Fruit fly (Drosophila melanogaster) Kc167 (cell line): Measurements from ENCODE around the gene Alp10.

Experiments used
- Myc ChIP-seq: fragments of >200 bp; optimal IDR thresholded peaks from 2 replicates; lab custom pipeline; 2017; ENCODE audit warnings: missing external identifiers
- Sin3A ChIP-seq: fragments of >200 bp; optimal IDR thresholded peaks from 2 replicates; lab custom pipeline; 2018; ENCODE audit warnings: missing external identifiers
- h ChIP-seq: fragments of >200 bp; optimal IDR thresholded peaks from 3 replicates; lab custom pipeline; 2018; ENCODE audit warnings: missing external identifiers
- insv ChIP-seq: fragments of >200 bp; optimal IDR thresholded peaks from 3 replicates; lab custom pipeline; 2018; ENCODE audit warnings: missing external identifiers
- psq ChIP-seq: fragments of >200 bp; optimal IDR thresholded peaks from 2 replicates; lab custom pipeline; 2017; ENCODE audit warnings: missing external identifiers
- ttk ChIP-seq: sonication (Bioruptor generic); optimal IDR thresholded peaks from 2 replicates; lab custom pipeline; 2017; ENCODE audit warnings: missing external identifiers

DNA sequence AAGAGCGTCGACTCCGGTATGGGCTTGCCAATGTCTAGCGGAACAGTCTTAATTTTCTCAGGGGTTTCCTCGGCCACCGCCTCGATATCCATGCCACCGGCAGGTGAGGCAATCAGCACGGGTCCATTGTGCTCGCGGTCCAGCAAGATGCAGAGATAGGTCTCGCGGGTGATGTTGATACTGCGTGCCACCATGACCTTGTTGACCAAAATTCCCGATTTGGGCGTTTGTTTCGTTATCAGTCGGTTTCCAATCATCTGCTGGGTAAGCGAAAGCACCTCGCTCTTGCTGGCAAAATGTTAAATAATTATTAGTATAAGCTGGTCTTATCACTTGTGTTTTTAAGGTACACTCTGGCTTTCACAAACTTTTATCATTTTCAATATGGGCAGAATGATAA, 32.5 kb downstream of the Alp10 start:
- TF ChIP-seq psq (lab: Kevin White, UChicago) (no peak), Myc (no peak), h (no peak), ttk (lab: Kevin White, UChicago) (no peak), Sin3A (lab: Kevin White, UChicago) (no peak), insv (lab: Kevin White, UChicago) (no peak)
